Worm (Caenorhabditis elegans) whole organism, early embryonic: Measurements from ENCODE around the gene Y59H11AM.1.

Experiments
- F13C5.2 ChIP-seq: sonication (generic microtip); optimal IDR thresholded peaks from 2 replicates; lab custom pipeline; 2017; ENCODE audit warnings: mild to moderate bottlenecking, missing genetic modification characterization, inconsistent platforms, missing compliant biosample characterization
- aly-1 ChIP-seq: sonication (generic microtip); optimal IDR thresholded peaks from 2 replicates; lab custom pipeline; 2016; ENCODE audit warnings: missing genetic modification characterization, missing compliant biosample characterization
- ama-1 ChIP-seq: fragments of 150-350 bp; optimal IDR thresholded peaks from 2 replicates; lab custom pipeline; 2014
- flt-1 ChIP-seq: fragments of 200-800 bp; sonication (Bioruptor generic); IDR thresholded peaks from 2 replicates; pipeline ENCODE4 v1.3.6; 2022; ENCODE audit warnings: missing genetic modification characterization, missing compliant biosample characterization
- tbx-37 ChIP-seq: fragments of 200-800 bp; sonication (Bioruptor generic); conservative IDR thresholded peaks from 2 replicates; pipeline ENCODE4 v1.3.6; 2022; ENCODE audit warnings: missing genetic modification reagents, missing genetic modification characterization, missing compliant biosample characterization

DNA sequence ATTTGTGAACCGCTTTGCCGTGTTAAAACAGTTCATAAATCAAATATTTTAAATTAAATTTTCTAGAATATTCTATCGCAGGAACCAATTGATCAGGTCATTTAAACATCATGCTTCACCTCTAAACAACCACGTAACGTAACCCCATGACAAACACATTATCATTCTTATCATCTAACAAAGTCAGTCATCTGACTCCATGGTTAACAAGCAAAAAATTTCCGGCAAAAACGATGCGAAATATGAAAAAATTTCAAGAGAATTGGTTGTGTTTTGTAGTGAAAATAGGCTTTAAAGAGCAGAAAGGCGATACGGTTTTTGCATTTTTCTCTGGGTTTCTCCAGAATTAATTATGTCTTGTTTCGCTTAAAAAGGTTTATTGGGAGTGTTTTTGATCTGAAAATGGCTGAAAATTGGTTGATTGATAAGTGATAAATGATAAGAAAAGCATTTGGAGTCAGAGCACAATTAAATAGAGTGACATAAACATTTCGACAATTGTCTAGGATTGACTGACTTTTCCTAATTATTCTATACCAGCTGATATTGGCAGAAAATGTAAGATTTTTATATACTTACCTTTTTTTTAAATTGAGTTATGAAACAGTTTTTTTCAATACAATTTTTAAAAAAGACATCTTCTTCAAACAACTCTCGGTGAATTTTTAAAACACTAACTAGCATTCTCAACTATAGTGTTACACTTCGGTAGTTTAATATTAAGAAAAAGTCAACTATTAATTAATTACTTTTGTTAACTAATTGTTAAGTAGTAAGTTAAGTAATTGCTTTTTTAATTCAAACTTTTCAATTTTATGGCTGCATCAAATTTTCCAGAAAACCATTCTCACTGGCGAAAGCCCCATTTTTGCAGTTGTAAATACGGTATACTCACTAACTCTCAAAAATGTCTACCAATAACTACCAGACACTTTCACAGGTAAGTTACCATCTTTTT, 14.1 kb downstream of the Y59H11AM.1 start, which contains the start of gene catp-7:
- TF ChIP-seq ama-1 (lab: Kevin White, UChicago) (no peak), flt-1 (GFP tag; lab: Robert Waterston, UW) (no peak), aly-1 (tag; lab: Kevin White, UChicago) (no peak), F13C5.2 (tag; lab: Kevin White, UChicago) (no peak), tbx-37 (GFP tag; lab: Robert Waterston, UW) (no peak)
